Fruit fly (Drosophila melanogaster) whole organism, embryonic: Measurements from ENCODE around the gene bsf.

ENCODE experiments used
- CG1024 ChIP-seq: fragments of 200-800 bp; sonication (Bioruptor generic); IDR thresholded peaks from 2 replicates; pipeline ENCODE4 v1.3.6; 2022; ENCODE audit warnings: missing biosample characterization, missing genetic modification characterization
- CG13296 ChIP-seq: fragments of 200-800 bp; sonication (Bioruptor generic); optimal IDR thresholded peaks from 3 replicates; lab custom pipeline; 2018; ENCODE audit warnings: missing biosample characterization, mild to moderate bottlenecking, missing genetic modification characterization
- CG13624 ChIP-seq: fragments of 200-800 bp; sonication (Bioruptor generic); optimal IDR thresholded peaks from 2 replicates; lab custom pipeline; 2016; ENCODE audit warnings: missing biosample characterization, missing genetic modification characterization
- CG13775 ChIP-seq: fragments of 200-800 bp; sonication (Bioruptor generic); optimal IDR thresholded peaks from 3 replicates; lab custom pipeline; 2017; ENCODE audit warnings: missing biosample characterization, mild to moderate bottlenecking, missing genetic modification characterization
- CG1647 ChIP-seq: fragments of 200-800 bp; sonication (Bioruptor generic); optimal IDR thresholded peaks from 3 replicates; lab custom pipeline; 2016; ENCODE audit warnings: missing biosample characterization, missing genetic modification characterization
- CG17186 ChIP-seq: fragments of 200-800 bp; sonication (Bioruptor generic); optimal IDR thresholded peaks from 3 replicates; lab custom pipeline; 2017; ENCODE audit warnings: missing biosample characterization, missing genetic modification reagents, missing genetic modification characterization
- CG17568 ChIP-seq: fragments of 200-800 bp; sonication (Bioruptor generic); optimal IDR thresholded peaks from 2 replicates; lab custom pipeline; 2018; ENCODE audit warnings: missing biosample characterization, mild to moderate bottlenecking, missing genetic modification characterization, moderate library complexity
- CG1832 ChIP-seq: fragments of 200-800 bp; sonication (Bioruptor generic); optimal IDR thresholded peaks from 2 replicates; lab custom pipeline; 2017; ENCODE audit warnings: missing biosample characterization, mild to moderate bottlenecking, missing genetic modification characterization, inconsistent platforms
- CG2199 ChIP-seq: fragments of 200-800 bp; sonication (Bioruptor generic); IDR thresholded peaks from 3 replicates; pipeline ENCODE4 v1.3.6; 2022; ENCODE audit warnings: missing biosample characterization, missing genetic modification characterization
- CG3726 ChIP-seq: fragments of 200-800 bp; sonication (Bioruptor generic); IDR thresholded peaks from 3 replicates; pipeline ENCODE4, ENCODE4 v1.3.6; 2022; ENCODE audit warnings: missing biosample characterization, missing genetic modification characterization
- CG5245 ChIP-seq: fragments of 200-800 bp; sonication (Bioruptor generic); optimal IDR thresholded peaks from 3 replicates; lab custom pipeline; 2016; ENCODE audit warnings: missing biosample characterization, missing genetic modification characterization
- CG8089 ChIP-seq: fragments of 200-800 bp; sonication (Bioruptor generic); optimal IDR thresholded peaks from 3 replicates; lab custom pipeline; 2016; ENCODE audit warnings: missing biosample characterization, missing genetic modification characterization
- CG8388 ChIP-seq: fragments of 200-800 bp; sonication (Bioruptor generic); optimal IDR thresholded peaks from 2 replicates; lab custom pipeline; 2019; ENCODE audit warnings: missing biosample characterization, mild to moderate bottlenecking, missing genetic modification characterization, moderate library complexity
- CG9817 ChIP-seq: fragments of 200-800 bp; sonication (Bioruptor generic); optimal IDR thresholded peaks from 2 replicates; lab custom pipeline; 2018; ENCODE audit warnings: missing biosample characterization, mild to moderate bottlenecking, missing genetic modification characterization, moderate library complexity
- CoRest ChIP-seq: fragments of 200-800 bp; sonication (Bioruptor generic); optimal IDR thresholded peaks from 3 replicates; lab custom pipeline; 2018; ENCODE audit warnings: missing biosample characterization, mild to moderate bottlenecking, missing genetic modification characterization, moderate library complexity
- Deaf1 ChIP-seq: fragments of 200-800 bp; optimal IDR thresholded peaks from 3 replicates; lab custom pipeline; 2019; ENCODE audit warnings: missing biosample characterization, mild to moderate bottlenecking, missing genetic modification characterization, moderate library complexity
- Drgx ChIP-seq: fragments of 200-800 bp; sonication (Bioruptor generic); IDR thresholded peaks from 2 replicates; pipeline ENCODE4 v1.3.6; 2022; ENCODE audit warnings: missing biosample characterization, missing genetic modification characterization
- Gug ChIP-seq: fragments of 200-800 bp; sonication (Bioruptor generic); IDR thresholded peaks from 4 replicates; pipeline ENCODE4 v1.3.6; 2022; ENCODE audit warnings: missing biosample characterization, missing genetic modification characterization
- Hsf ChIP-seq: fragments of 200-800 bp; sonication (Bioruptor generic); optimal IDR thresholded peaks from 3 replicates; lab custom pipeline; 2016; ENCODE audit warnings: missing biosample characterization, missing genetic modification characterization
- Mad ChIP-seq: fragments of 200-800 bp; sonication (Bioruptor generic); optimal IDR thresholded peaks from 2 replicates; lab custom pipeline; 2016; ENCODE audit warnings: missing biosample characterization, missing genetic modification characterization
- Med ChIP-seq: fragments of 200-800 bp; sonication (Bioruptor generic); peaks from one replicate; lab custom pipeline; 2016; ENCODE audit warnings: missing biosample characterization, missing genetic modification characterization, mild to moderate bottlenecking, inconsistent platforms, moderate library complexity
- Nf-YA ChIP-seq: fragments of 200-800 bp; sonication (Bioruptor generic); IDR thresholded peaks from 2 replicates; pipeline ENCODE4 v1.3.6; 2022; ENCODE audit warnings: missing biosample characterization, missing genetic modification characterization
- Oaz ChIP-seq: fragments of 200-800 bp; sonication (Bioruptor generic); IDR thresholded peaks from 2 replicates; pipeline ENCODE4 v1.3.6; 2022; ENCODE audit warnings: missing biosample characterization, missing genetic modification characterization
- Vsx1 ChIP-seq: fragments of 200-800 bp; sonication (Bioruptor generic); optimal IDR thresholded peaks from 2 replicates; lab custom pipeline; 2017; ENCODE audit warnings: missing biosample characterization, mild to moderate bottlenecking, missing genetic modification characterization, missing genetic modification reagents
- bsh ChIP-seq, 2 experiments: fragments of 200-800 bp; sonication (Bioruptor generic); optimal IDR thresholded peaks; 2 replicates each; lab custom pipeline; 2017 to 2018; ENCODE audit warnings: mild to moderate bottlenecking in 2 of 2, missing biosample characterization in 2 of 2, missing genetic modification characterization in 2 of 2, moderate library complexity in 1 of 2
- cg ChIP-seq: fragments of 200-800 bp; sonication (Bioruptor generic); optimal IDR thresholded peaks from 3 replicates; lab custom pipeline; 2019; ENCODE audit warnings: missing biosample characterization, mild to moderate bottlenecking, missing genetic modification characterization, moderate library complexity
- crol ChIP-seq: fragments of 200-800 bp; sonication (Bioruptor generic); IDR thresholded peaks from 2 replicates; pipeline ENCODE4 v1.3.6; 2022; ENCODE audit warnings: missing biosample characterization, missing genetic modification characterization
- dati ChIP-seq: fragments of 200-800 bp; sonication (Bioruptor generic); IDR thresholded peaks from 2 replicates; pipeline ENCODE4 v1.3.6; 2022; ENCODE audit warnings: missing biosample characterization, missing genetic modification characterization
- dysf ChIP-seq: fragments of 200-800 bp; sonication (Bioruptor generic); IDR thresholded peaks from 3 replicates; pipeline ENCODE4 v1.3.6; 2022; ENCODE audit warnings: missing biosample characterization, missing genetic modification characterization
- gcm ChIP-seq: fragments of 200-800 bp; sonication (Bioruptor generic); optimal IDR thresholded peaks from 2 replicates; lab custom pipeline; 2019; ENCODE audit warnings: missing biosample characterization, mild to moderate bottlenecking, missing genetic modification characterization, moderate library complexity
- ind ChIP-seq: fragments of 200-800 bp; sonication (Bioruptor generic); optimal IDR thresholded peaks from 3 replicates; lab custom pipeline; 2016; ENCODE audit warnings: missing biosample characterization, missing genetic modification characterization
- kah ChIP-seq: fragments of 200-800 bp; sonication (Bioruptor generic); optimal IDR thresholded peaks from 2 replicates; lab custom pipeline; 2018; ENCODE audit warnings: missing biosample characterization, mild to moderate bottlenecking, missing genetic modification characterization
- ken ChIP-seq: fragments of 200-800 bp; sonication (Bioruptor generic); IDR thresholded peaks from 3 replicates; pipeline ENCODE4 v1.3.6; 2022; ENCODE audit warnings: missing biosample characterization, missing genetic modification characterization
- lbe ChIP-seq: fragments of 200-800 bp; sonication (Bioruptor generic); optimal IDR thresholded peaks from 2 replicates; lab custom pipeline; 2016; ENCODE audit warnings: missing biosample characterization, mild to moderate bottlenecking, missing genetic modification characterization
- lola ChIP-seq, 3 experiments: fragments of >200 bp in 2 of 3; fragments of 200-800 bp in 1 of 3; sonication (Bioruptor generic) in 1 of 3; optimal IDR thresholded peaks; 2 replicates each; lab custom pipeline; 2017 to 2019; ENCODE audit warnings: missing biosample characterization in 3 of 3, missing genetic modification characterization in 3 of 3, mild to moderate bottlenecking in 1 of 3, moderate library complexity in 1 of 3
- lov ChIP-seq, 2 experiments: fragments of 200-800 bp in 1 of 2; fragments of >200 bp in 1 of 2; sonication (Bioruptor generic) in 1 of 2; IDR thresholded peaks in 1 of 2; optimal IDR thresholded peaks in 1 of 2; 2 replicates in 1 of 2; 3 replicates in 1 of 2; pipeline versions ENCODE4 v1.3.6 to Lab custom; 2017 to 2022; ENCODE audit warnings: missing biosample characterization in 1 of 2, missing genetic modification characterization in 1 of 2
- mam ChIP-seq: fragments of 200-800 bp; sonication (Bioruptor generic); optimal IDR thresholded peaks from 3 replicates; lab custom pipeline; 2016; ENCODE audit warnings: missing biosample characterization, missing genetic modification characterization
- nerfin-1 ChIP-seq: fragments of 200-800 bp; sonication (Bioruptor generic); optimal IDR thresholded peaks from 3 replicates; lab custom pipeline; 2019; ENCODE audit warnings: missing biosample characterization, mild to moderate bottlenecking, missing genetic modification characterization, moderate library complexity
- nom ChIP-seq: fragments of 200-800 bp; sonication (Bioruptor generic); optimal IDR thresholded peaks from 2 replicates; lab custom pipeline; 2017; ENCODE audit warnings: missing biosample characterization, missing genetic modification characterization, mild to moderate bottlenecking, moderate library complexity, missing genetic modification reagents
- pb ChIP-seq: fragments of 200-800 bp; sonication (Bioruptor generic); optimal IDR thresholded peaks from 3 replicates; lab custom pipeline; 2016; ENCODE audit warnings: missing biosample characterization, missing genetic modification characterization
- pzg ChIP-seq: fragments of 200-800 bp; sonication (Bioruptor generic); optimal IDR thresholded peaks from 3 replicates; lab custom pipeline; 2018; ENCODE audit warnings: missing biosample characterization, mild to moderate bottlenecking, missing genetic modification characterization, moderate library complexity
- sens ChIP-seq: fragments of 200-800 bp; sonication (Bioruptor generic); peaks from one replicate; lab custom pipeline; 2016; ENCODE audit warnings: missing biosample characterization, missing genetic modification characterization
- ssp ChIP-seq: fragments of 200-800 bp; sonication (Bioruptor generic); IDR thresholded peaks from 2 replicates; pipeline ENCODE4 v1.3.6; 2022; ENCODE audit warnings: missing biosample characterization, missing genetic modification characterization

The bsf gene

DNA sequence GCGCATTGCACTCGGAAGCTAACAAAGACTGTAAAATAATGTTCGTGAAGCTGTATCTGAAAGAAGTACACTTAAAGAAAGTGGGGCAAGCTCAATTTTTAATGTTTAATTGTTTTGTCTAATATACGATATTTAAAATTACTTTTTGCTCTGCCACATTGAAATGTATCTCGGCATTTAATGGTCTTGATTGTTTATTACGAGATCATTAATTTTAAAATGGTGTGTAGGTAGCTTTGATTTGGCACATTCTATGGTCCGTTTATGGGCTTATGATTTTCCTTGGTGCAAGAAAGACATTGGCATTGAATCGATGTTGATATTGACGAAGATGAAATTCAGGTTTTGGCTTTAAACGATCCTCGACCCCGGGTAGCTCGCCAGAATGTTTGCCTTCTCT lies 9.2 kb upstream of the bsf start:
- TF ChIP-seq Drgx (GFP tag; lab: Robert Waterston, UW) (peak; percentile 21; the same call in 1 of the 2 replicates), lbe (GFP tag; lab: Kevin White, UChicago) (peak; percentile 77), bsh (GFP tag; optimal IDR thresholded peaks at IDR 0.05; lab: Kevin White, UChicago) (peak in 1 of 2 experiments; percentile 52), sens (GFP tag; lab: Kevin White, UChicago) (peak; percentile 20), Oaz (GFP tag; lab: Robert Waterston, UW) (no peak), CG13296 (GFP tag; lab: Kevin White, UChicago) (no peak), kah (GFP tag; lab: Kevin White, UChicago) (no peak), Vsx1 (GFP tag; lab: Kevin White, UChicago) (no peak)

DNA sequence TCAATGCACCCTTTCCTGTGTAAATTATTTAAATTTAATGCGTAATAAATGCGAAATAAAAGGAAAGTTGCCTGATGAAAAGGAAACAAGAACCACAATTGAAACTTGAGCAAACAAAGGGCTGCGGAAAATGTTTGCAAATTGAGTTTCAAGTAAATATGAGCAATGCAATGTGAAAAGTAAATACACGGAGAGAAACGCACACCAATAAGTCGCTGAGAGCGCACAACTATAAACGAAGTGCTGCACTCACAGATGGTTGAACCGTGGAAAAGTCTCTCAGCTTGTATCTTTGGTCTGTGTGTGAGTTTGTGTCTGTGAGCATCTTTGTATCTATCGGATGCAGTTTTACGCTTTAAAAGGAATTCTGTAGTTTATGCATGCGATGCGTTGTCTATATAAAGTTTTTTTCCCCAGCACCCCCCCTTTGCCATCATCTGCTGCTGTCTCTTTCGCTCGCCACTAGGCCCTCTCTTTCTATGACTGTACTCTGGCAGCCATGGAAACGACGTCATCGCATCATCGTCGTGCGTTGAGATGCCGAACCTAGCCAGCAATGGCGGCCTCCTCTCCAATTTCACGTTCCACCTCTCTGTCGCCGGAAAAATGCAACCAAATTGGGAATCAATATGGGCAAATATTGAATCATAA lies 5.4 kb upstream of the bsf start:
- TF ChIP-seq mam (GFP tag; lab: Kevin White, UChicago) (no peak), lov (optimal IDR thresholded peaks at IDR 0.05; lab: Kevin White, UChicago) (no peak), lov (GFP tag; IDR thresholded peaks at IDR 0.05; lab: Robert Waterston, UW) (no peak), dati (no peak), pb (GFP tag; lab: Kevin White, UChicago) (no peak), Deaf1 (tag; lab: Kevin White, UChicago) (peak; percentile 67), CG13624 (no peak), sens (GFP tag; lab: Kevin White, UChicago) (peak; percentile 51), Hsf (GFP tag; lab: Kevin White, UChicago) (no peak), CG1647 (no peak), CG17568 (no peak), CG2199 (peak; percentile 76; the same call in 1 of the 3 replicates), CoRest (tag; lab: Kevin White, UChicago) (no peak), CG8089 (no peak), ken (GFP tag; lab: Robert Waterston, UW) (0 out of 3 replicates have a peak, but pooled peaks have one; percentile 8), dysf (GFP tag; lab: Robert Waterston, UW) (no peak), lola (GFP tag; optimal IDR thresholded peaks at IDR 0.05; lab: Kevin White, UChicago) (no peak), CG9817 (tag; lab: Kevin White, UChicago) (no peak), CG5245 (GFP tag; lab: Kevin White, UChicago) (no peak), Mad (GFP tag; lab: Kevin White, UChicago) (no peak), cg (GFP tag; lab: Kevin White, UChicago) (peak; percentile 48), ind (GFP tag; lab: Kevin White, UChicago) (no peak), gcm (GFP tag; lab: Kevin White, UChicago) (no peak), Drgx (GFP tag; lab: Robert Waterston, UW) (peak; percentile 76), CG8388 (GFP tag; lab: Kevin White, UChicago) (no peak), pzg (no peak), CG1832 (GFP tag; lab: Kevin White, UChicago) (peak; percentile 17), CG3726 (GFP tag; lab: Robert Waterston, UW) (no peak), nom (peak; percentile 61), ssp (GFP tag; lab: Robert Waterston, UW) (no peak), Med (GFP tag; lab: Kevin White, UChicago) (peak; percentile 46), nerfin-1 (no peak), CG13775 (GFP tag; lab: Kevin White, UChicago) (no peak), Gug (no peak), Nf-YA (GFP tag; lab: Robert Waterston, UW) (no peak), CG1024 (no peak), crol (peak; percentile 67), CG17186 (GFP tag; lab: Kevin White, UChicago) (no peak)
